Worm (Caenorhabditis elegans): ENCODE results near the gene calf-1.

DNA sequence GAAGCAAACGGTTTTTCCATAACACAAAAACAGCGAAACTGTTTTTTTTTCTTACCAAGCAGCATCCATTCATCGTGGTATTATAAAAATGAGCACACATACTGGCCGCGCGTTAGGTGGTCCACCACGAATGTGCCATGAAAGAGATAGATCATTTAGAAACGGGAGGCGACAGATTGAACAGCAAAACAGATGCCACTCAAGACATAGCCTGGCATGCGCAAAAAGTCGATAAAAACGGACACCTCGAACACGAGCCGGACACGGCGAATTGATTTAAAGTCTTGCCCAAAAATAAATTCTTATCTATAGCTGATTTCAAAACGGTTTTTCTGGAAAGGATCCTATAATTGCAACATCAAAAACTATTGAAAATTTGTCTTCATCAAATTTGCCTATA is 21.7 kb downstream of the calf-1 start:
- TF ChIP-seq aly-2 (tag; optimal IDR thresholded peaks at IDR 0.05) (no peak), zfp-3 (GFP tag; conservative IDR thresholded peaks at IDR 0.05) (no peak), lin-15B (tag; optimal IDR thresholded peaks at IDR 0.05) (no peak), pha-4 (GFP tag; IDR thresholded peaks at IDR 0.05) (no peak), pha-4 (tag; optimal IDR thresholded peaks at IDR 0.05) (no peak), nhr-11 (tag; optimal IDR thresholded peaks at IDR 0.05) (no peak), snpc-1.2 (GFP tag; IDR thresholded peaks at IDR 0.05) (no peak), fkh-10 (GFP tag; optimal IDR thresholded peaks at IDR 0.05) (no peak), nhr-76 (tag; optimal IDR thresholded peaks at IDR 0.05) (no peak), ceh-82 (tag; optimal IDR thresholded peaks at IDR 0.05) (no peak)

Data from whole organism, L4 larva.